Worm (Caenorhabditis elegans) whole organism, early embryonic: ENCODE results near the gene F49E2.5.

ENCODE experiments used
- B0310.2 ChIP-seq: sonication (generic microtip); optimal IDR thresholded peaks from 2 replicates; lab custom pipeline; 2016; ENCODE audit warnings: mild to moderate bottlenecking, missing genetic modification characterization, missing compliant biosample characterization
- F13C5.2 ChIP-seq: sonication (generic microtip); optimal IDR thresholded peaks from 2 replicates; lab custom pipeline; 2017; ENCODE audit warnings: mild to moderate bottlenecking, missing genetic modification characterization, inconsistent platforms, missing compliant biosample characterization
- aly-1 ChIP-seq: sonication (generic microtip); optimal IDR thresholded peaks from 2 replicates; lab custom pipeline; 2016; ENCODE audit warnings: missing genetic modification characterization, missing compliant biosample characterization
- ama-1 ChIP-seq: fragments of 150-350 bp; optimal IDR thresholded peaks from 2 replicates; lab custom pipeline; 2014
- ceh-13 ChIP-seq: fragments of 200-800 bp; sonication (Bioruptor generic); optimal IDR thresholded peaks from 2 replicates; lab custom pipeline; 2018; ENCODE audit warnings: mild to moderate bottlenecking, missing genetic modification characterization, missing compliant biosample characterization
- ceh-36 ChIP-seq: sonication (generic microtip); optimal IDR thresholded peaks from 2 replicates; lab custom pipeline; 2016; ENCODE audit warnings: missing genetic modification characterization, inconsistent platforms, missing compliant biosample characterization
- ets-7 ChIP-seq: sonication (generic microtip); optimal IDR thresholded peaks from 2 replicates; lab custom pipeline; 2016; ENCODE audit warnings: missing genotype, missing genetic modification characterization, missing compliant biosample characterization
- flt-1 ChIP-seq: fragments of 200-800 bp; sonication (Bioruptor generic); IDR thresholded peaks from 2 replicates; pipeline ENCODE4 v1.3.6; 2022; ENCODE audit warnings: missing genetic modification characterization, missing compliant biosample characterization
- hmbx-1 ChIP-seq: sonication (generic microtip); optimal IDR thresholded peaks from 2 replicates; lab custom pipeline; 2016; ENCODE audit warnings: mild to moderate bottlenecking, missing genetic modification characterization, missing compliant biosample characterization
- hmg-4 ChIP-seq: fragments of 200-800 bp; sonication (Bioruptor generic); optimal IDR thresholded peaks from 2 replicates; lab custom pipeline; 2018; ENCODE audit warnings: mild to moderate bottlenecking, missing genetic modification characterization, missing compliant biosample characterization
- hnd-1 ChIP-seq: sonication (generic microtip); optimal IDR thresholded peaks from 2 replicates; lab custom pipeline; 2016; ENCODE audit warnings: missing genetic modification characterization, missing compliant biosample characterization
- pes-1 ChIP-seq: fragments of 200-800 bp; sonication (Bioruptor generic); IDR thresholded peaks from 2 replicates; pipeline ENCODE4 v1.3.6; 2022; ENCODE audit warnings: missing genetic modification reagents, missing genetic modification characterization, missing compliant biosample characterization
- scrt-1 ChIP-seq: fragments of 200-800 bp; sonication (Bioruptor generic); IDR thresholded peaks from 2 replicates; pipeline ENCODE4 v1.3.6; 2022; ENCODE audit warnings: missing genetic modification characterization, missing compliant biosample characterization
- sea-1 ChIP-seq: fragments of 200-800 bp; sonication (Bioruptor generic); conservative IDR thresholded peaks from 2 replicates; pipeline ENCODE4 v1.3.6; 2022; ENCODE audit warnings: missing genetic modification characterization, missing compliant biosample characterization
- tbx-11 ChIP-seq: fragments of 200-800 bp; sonication (Bioruptor generic); IDR thresholded peaks from 2 replicates; pipeline ENCODE4 v1.3.6; 2022; ENCODE audit warnings: missing genetic modification characterization, missing compliant biosample characterization
- tbx-37 ChIP-seq: fragments of 200-800 bp; sonication (Bioruptor generic); conservative IDR thresholded peaks from 2 replicates; pipeline ENCODE4 v1.3.6; 2022; ENCODE audit warnings: missing genetic modification reagents, missing genetic modification characterization, missing compliant biosample characterization
- tra-4 ChIP-seq: sonication (generic microtip); optimal IDR thresholded peaks from 2 replicates; lab custom pipeline; 2017; ENCODE audit warnings: missing genetic modification characterization, missing compliant biosample characterization

F49E2.5 gene

DNA sequence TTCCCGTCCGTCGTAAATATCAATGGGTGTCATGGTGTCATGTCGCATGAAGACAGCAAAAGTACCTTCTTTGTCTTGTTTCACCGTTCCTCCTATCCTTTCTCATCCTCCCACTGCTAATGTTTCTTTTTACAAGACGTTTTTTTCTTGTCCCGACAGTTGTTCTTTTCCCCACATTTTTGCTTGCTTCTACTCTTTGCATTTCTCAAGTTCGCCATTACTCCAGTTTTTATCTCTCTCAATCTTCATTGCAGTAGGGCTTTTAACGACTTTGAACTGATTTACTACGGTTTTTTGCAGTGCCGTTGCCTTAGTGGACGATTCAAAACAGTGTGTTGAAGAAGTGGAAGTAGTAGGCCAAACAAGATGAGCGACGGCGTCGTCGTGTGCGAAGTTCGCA is 14.1 kb upstream of the F49E2.5 start, which contains the start of gene C07B5.4:
Gene C07B5.4 (plus strand): TSS at position 301 of the 400 bp plus-strand sequence.
- TF ChIP-seq hnd-1 (tag; lab: Kevin White, UChicago), result no peak
- no peak for TF ChIP-seq B0310.2 (tag; lab: Kevin White, UChicago)
- TF ChIP-seq hmbx-1 (tag; lab: Kevin White, UChicago), result no peak
- no peak for TF ChIP-seq tbx-37 (GFP tag; lab: Robert Waterston, UW)
- TF ChIP-seq tra-4, result no peak
- no peak for TF ChIP-seq scrt-1
- no peak for TF ChIP-seq F13C5.2 (tag; lab: Kevin White, UChicago)
- TF ChIP-seq hmg-4 (GFP tag; lab: Kevin White, UChicago), result no peak
- no peak for TF ChIP-seq ets-7 (tag; lab: Kevin White, UChicago)
- TF ChIP-seq ceh-36 (tag; lab: Kevin White, UChicago), result no peak
- no peak for TF ChIP-seq ceh-13 (GFP tag; lab: Kevin White, UChicago)
- TF ChIP-seq sea-1, result no peak
- no peak for TF ChIP-seq pes-1 (GFP tag; lab: Robert Waterston, UW)

ce11 chrX:9531640-9532039 is 11.8 kb upstream of the F49E2.5 start:
- TF ChIP-seq ceh-36 (tag; lab: Kevin White, UChicago) (no peak), sea-1 (no peak)

- no peak for TF ChIP-seq pes-1 (GFP tag; lab: Robert Waterston, UW)
- no peak for TF ChIP-seq hnd-1 (tag; lab: Kevin White, UChicago)
- TF ChIP-seq ceh-13 (GFP tag; lab: Kevin White, UChicago), result no peak
- TF ChIP-seq aly-1 (tag; lab: Kevin White, UChicago), result no peak
- TF ChIP-seq scrt-1, result no peak
- no peak for TF ChIP-seq ceh-36 (tag; lab: Kevin White, UChicago)
- TF ChIP-seq hmg-4 (GFP tag; lab: Kevin White, UChicago), result no peak
Measured at ce11 chrX:9536008-9536407, 7.4 kb upstream of the F49E2.5 start.

- TF ChIP-seq hnd-1 (tag; lab: Kevin White, UChicago), result no peak
- no peak for TF ChIP-seq flt-1
- TF ChIP-seq pes-1 (GFP tag; lab: Robert Waterston, UW), result no peak
- no peak for TF ChIP-seq tbx-11
- TF ChIP-seq ets-7 (tag; lab: Kevin White, UChicago), result no peak
- TF ChIP-seq hmg-4 (GFP tag; lab: Kevin White, UChicago), result no peak
- no peak for TF ChIP-seq aly-1 (tag; lab: Kevin White, UChicago)
- no peak for TF ChIP-seq ceh-36 (tag; lab: Kevin White, UChicago)
- no peak for TF ChIP-seq scrt-1
- TF ChIP-seq tra-4, result no peak
- no peak for TF ChIP-seq ama-1 (lab: Kevin White, UChicago)
- TF ChIP-seq B0310.2 (tag; lab: Kevin White, UChicago), result no peak
- TF ChIP-seq ceh-13 (GFP tag; lab: Kevin White, UChicago), result no peak
- no peak for TF ChIP-seq hmbx-1 (tag; lab: Kevin White, UChicago)
- no peak for TF ChIP-seq sea-1
- TF ChIP-seq tbx-37 (GFP tag; lab: Robert Waterston, UW), result no peak
Measured at ce11 chrX:9536665-9537064, 6.8 kb upstream of the F49E2.5 start, which contains the start of gene C07B5.8. Gene C07B5.8 (minus strand): TSS chrX:9536765.

- no peak for TF ChIP-seq ama-1 (lab: Kevin White, UChicago)
Measured at ce11 chrX:9537538-9538172, 5.8 kb upstream of the F49E2.5 start.

DNA sequence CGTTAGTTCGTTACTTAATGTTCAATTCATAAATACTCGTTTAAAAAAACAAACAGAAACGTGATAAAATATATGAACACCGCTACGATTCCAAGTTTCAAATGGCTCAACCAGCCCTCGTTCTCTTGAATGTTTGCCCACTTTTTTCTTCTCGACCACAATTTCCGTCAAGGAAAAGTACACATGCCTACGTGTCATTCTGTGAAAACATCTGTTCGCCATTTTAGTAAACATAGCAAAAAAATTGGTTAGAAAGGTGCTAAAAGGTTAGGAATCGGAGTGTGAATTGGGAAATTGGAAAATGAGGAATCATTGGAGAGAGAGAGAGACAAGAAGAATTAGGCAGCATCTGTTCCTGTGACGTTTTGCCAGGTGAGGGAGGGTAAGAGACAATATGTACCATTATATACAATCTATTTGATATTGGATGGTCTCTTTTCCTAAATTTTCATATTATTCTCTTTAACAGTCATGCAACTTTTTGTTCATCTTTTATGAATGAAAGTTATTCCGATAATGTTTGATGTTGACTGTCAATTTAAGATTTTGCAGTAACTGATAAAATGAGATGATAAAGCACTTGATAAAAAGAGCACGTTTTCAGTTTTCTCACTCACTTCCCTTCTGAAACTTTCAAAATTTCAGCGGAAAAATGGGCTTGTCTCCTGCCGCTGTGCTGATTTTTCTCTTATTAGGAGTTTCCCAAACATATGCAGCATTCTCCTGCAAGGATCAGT is 4.0 kb upstream of the F49E2.5 start, which contains the start of gene nuc-1:
Gene nuc-1 (plus strand): TSS at position 612 of the 737 bp plus-strand sequence.
- no peak for TF ChIP-seq hmbx-1 (tag; lab: Kevin White, UChicago)
- TF ChIP-seq ets-7 (tag; lab: Kevin White, UChicago), result no peak
- TF ChIP-seq scrt-1, result no peak
- no peak for TF ChIP-seq tra-4
- TF ChIP-seq ama-1 (lab: Kevin White, UChicago), result no peak
- no peak for TF ChIP-seq B0310.2 (tag; lab: Kevin White, UChicago)
- no peak for TF ChIP-seq tbx-37 (GFP tag; lab: Robert Waterston, UW)
- TF ChIP-seq aly-1 (tag; lab: Kevin White, UChicago), result no peak
- no peak for TF ChIP-seq hnd-1 (tag; lab: Kevin White, UChicago)

ce11 chrX:9540464-9540863 is 3.0 kb upstream of the F49E2.5 start:
- TF ChIP-seq sea-1 (no peak), hnd-1 (tag; lab: Kevin White, UChicago) (no peak), tbx-11 (no peak), ets-7 (tag; lab: Kevin White, UChicago) (no peak), tra-4 (no peak), B0310.2 (tag; lab: Kevin White, UChicago) (no peak), ceh-36 (tag; lab: Kevin White, UChicago) (no peak), F13C5.2 (tag; lab: Kevin White, UChicago) (no peak), scrt-1 (no peak), ama-1 (lab: Kevin White, UChicago) (no peak), pes-1 (GFP tag; lab: Robert Waterston, UW) (no peak), hmg-4 (GFP tag; lab: Kevin White, UChicago) (no peak), aly-1 (tag; lab: Kevin White, UChicago) (no peak), flt-1 (no peak), tbx-37 (GFP tag; lab: Robert Waterston, UW) (no peak), hmbx-1 (tag; lab: Kevin White, UChicago) (no peak), ceh-13 (GFP tag; lab: Kevin White, UChicago) (no peak)
